Fruit fly (Drosophila melanogaster) whole organism, embryonic: ENCODE data around the gene Smvt.

Source experiments
- Atf-2 ChIP-seq: fragments of 200-800 bp; sonication (Bioruptor generic); optimal IDR thresholded peaks from 2 replicates; lab custom pipeline; 2016; ENCODE audit warnings: missing biosample characterization, missing genetic modification characterization
- Bgb ChIP-seq: fragments of 200-800 bp; sonication (Bioruptor generic); IDR thresholded peaks from 2 replicates; pipeline ENCODE4 v1.3.6; 2022; ENCODE audit warnings: missing biosample characterization, missing genetic modification characterization; ENCODE audit not compliant: partially characterized antibody
- BtbVII ChIP-seq: fragments of 200-800 bp; sonication (Bioruptor generic); optimal IDR thresholded peaks from 3 replicates; lab custom pipeline; 2017; ENCODE audit warnings: missing biosample characterization, mild to moderate bottlenecking, missing genetic modification characterization
- C15 ChIP-seq: fragments of 200-800 bp; sonication (Bioruptor generic); IDR thresholded peaks from 3 replicates; pipeline ENCODE4 v1.3.6; 2022; ENCODE audit warnings: missing biosample characterization, missing genetic modification characterization
- CG10147 ChIP-seq: fragments of 200-800 bp; sonication (Bioruptor generic); optimal IDR thresholded peaks from 2 replicates; lab custom pipeline; 2019; ENCODE audit warnings: missing biosample characterization, mild to moderate bottlenecking, missing genetic modification characterization, moderate library complexity
- CG10267 ChIP-seq: fragments of 200-800 bp; sonication (Bioruptor generic); optimal IDR thresholded peaks from 2 replicates; lab custom pipeline; 2018; ENCODE audit warnings: missing biosample characterization, mild to moderate bottlenecking, missing genetic modification characterization, moderate library complexity
- CG10654 ChIP-seq: fragments of 200-800 bp; sonication (Bioruptor generic); optimal IDR thresholded peaks from 2 replicates; lab custom pipeline; 2016; ENCODE audit warnings: missing biosample characterization, missing genetic modification characterization
- CG11560 ChIP-seq: fragments of 200-800 bp; sonication (Bioruptor generic); IDR thresholded peaks from 3 replicates; pipeline ENCODE4 v1.3.6; 2022; ENCODE audit warnings: missing biosample characterization, missing genetic modification characterization
- CG12219 ChIP-seq: fragments of 200-800 bp; sonication (Bioruptor generic); optimal IDR thresholded peaks from 3 replicates; lab custom pipeline; 2018; ENCODE audit warnings: missing biosample characterization, mild to moderate bottlenecking, missing genetic modification characterization
- CG12659 ChIP-seq: fragments of 200-800 bp; sonication (Bioruptor generic); optimal IDR thresholded peaks from 3 replicates; lab custom pipeline; 2017; ENCODE audit warnings: mild to moderate bottlenecking, missing biosample characterization, missing genetic modification reagents, missing genetic modification characterization
- CG12744 ChIP-seq: fragments of 200-800 bp; sonication (Bioruptor generic); optimal IDR thresholded peaks from 2 replicates; lab custom pipeline; 2016; ENCODE audit warnings: missing biosample characterization, missing genetic modification characterization
- CG14014 ChIP-seq: fragments of 200-800 bp; sonication (Bioruptor generic); IDR thresholded peaks from 2 replicates; pipeline ENCODE4 v1.3.6; 2022; ENCODE audit warnings: missing biosample characterization, missing genetic modification characterization
- CG14710 ChIP-seq: fragments of 200-800 bp; sonication (Bioruptor generic); optimal IDR thresholded peaks from 3 replicates; lab custom pipeline; 2019; ENCODE audit warnings: missing biosample characterization, mild to moderate bottlenecking, missing genetic modification characterization, moderate library complexity
- CG16779 ChIP-seq: fragments of 200-800 bp; sonication (Bioruptor generic); IDR thresholded peaks from 2 replicates; pipeline ENCODE4 v1.3.6; 2022; ENCODE audit warnings: missing biosample characterization, missing genetic modification characterization
- CG16863 ChIP-seq: fragments of 200-800 bp; sonication (Bioruptor generic); optimal IDR thresholded peaks from 3 replicates; lab custom pipeline; 2016; ENCODE audit warnings: missing biosample characterization, missing genetic modification characterization
- CG17361 ChIP-seq: fragments of 200-800 bp; sonication (Bioruptor generic); IDR thresholded peaks from 3 replicates; pipeline ENCODE4 v1.3.6; 2022; ENCODE audit warnings: missing biosample characterization, missing genetic modification characterization
- CG17568 ChIP-seq: fragments of 200-800 bp; sonication (Bioruptor generic); optimal IDR thresholded peaks from 2 replicates; lab custom pipeline; 2018; ENCODE audit warnings: missing biosample characterization, mild to moderate bottlenecking, missing genetic modification characterization, moderate library complexity
- CG18764 ChIP-seq: fragments of 200-800 bp; sonication (Bioruptor generic); optimal IDR thresholded peaks from 3 replicates; lab custom pipeline; 2016; ENCODE audit warnings: missing biosample characterization, missing genetic modification characterization
- CG2202 ChIP-seq: fragments of 200-800 bp; sonication (Bioruptor generic); optimal IDR thresholded peaks from 2 replicates; lab custom pipeline; 2018; ENCODE audit warnings: missing biosample characterization, mild to moderate bottlenecking, missing genetic modification characterization
- CG32532 ChIP-seq: fragments of 200-800 bp; sonication (Bioruptor generic); IDR thresholded peaks from 2 replicates; pipeline ENCODE4 v1.3.6; 2022; ENCODE audit warnings: missing biosample characterization, missing genetic modification characterization
- CG3847 ChIP-seq: fragments of 200-800 bp; sonication (Bioruptor generic); IDR thresholded peaks from 2 replicates; pipeline ENCODE4 v1.3.6; 2022; ENCODE audit warnings: missing biosample characterization, missing genetic modification characterization
- CG7357 ChIP-seq: fragments of 200-800 bp; sonication (Bioruptor generic); IDR thresholded peaks from 3 replicates; pipeline ENCODE4 v1.3.6; 2022; ENCODE audit warnings: missing biosample characterization, missing genetic modification characterization
- CG8924 ChIP-seq: fragments of 200-800 bp; optimal IDR thresholded peaks from 3 replicates; lab custom pipeline; 2019; ENCODE audit warnings: missing biosample characterization, mild to moderate bottlenecking, missing genetic modification characterization, moderate library complexity
- Elba2 ChIP-seq: fragments of 200-800 bp; sonication (Bioruptor generic); optimal IDR thresholded peaks from 3 replicates; lab custom pipeline; 2016; ENCODE audit warnings: missing biosample characterization, missing genetic modification characterization
- HLH3B ChIP-seq: fragments of 200-800 bp; sonication (Bioruptor generic); IDR thresholded peaks from 2 replicates; pipeline ENCODE4 v1.3.6; 2022; ENCODE audit warnings: missing biosample characterization, missing genetic modification characterization
- Hey ChIP-seq: fragments of 200-800 bp; sonication (Bioruptor generic); optimal IDR thresholded peaks from 3 replicates; lab custom pipeline; 2018; ENCODE audit warnings: missing biosample characterization, mild to moderate bottlenecking, missing genetic modification characterization
- Hr51 ChIP-seq, 2 experiments: fragments of 200-800 bp; sonication (Bioruptor generic); optimal IDR thresholded peaks; 2 replicates in 1 of 2; 3 replicates in 1 of 2; lab custom pipeline; 2016 to 2018; ENCODE audit warnings: missing biosample characterization in 2 of 2, missing genetic modification characterization in 2 of 2, mild to moderate bottlenecking in 1 of 2, moderate library complexity in 1 of 2
- Scr ChIP-seq: fragments of 200-800 bp; sonication (Bioruptor generic); IDR thresholded peaks from 2 replicates; pipeline ENCODE4 v1.3.6; 2022; ENCODE audit warnings: missing biosample characterization, missing genetic modification characterization; ENCODE audit not compliant: partially characterized antibody
- Taf1 ChIP-seq: fragments of 200-800 bp; sonication (Bioruptor generic); IDR thresholded peaks from 2 replicates; pipeline ENCODE4 v1.3.6; 2022; ENCODE audit warnings: missing biosample characterization, missing genetic modification characterization
- Usf ChIP-seq: fragments of 200-800 bp; sonication (Bioruptor generic); optimal IDR thresholded peaks from 2 replicates; lab custom pipeline; 2017; ENCODE audit warnings: missing genotype, missing biosample characterization, missing genetic modification characterization
- Xbp1 ChIP-seq: fragments of 200-800 bp; sonication (Bioruptor generic); optimal IDR thresholded peaks from 3 replicates; lab custom pipeline; 2016; ENCODE audit warnings: missing biosample characterization, mild to moderate bottlenecking, missing genetic modification characterization
- ap ChIP-seq: fragments of 200-800 bp; sonication (Bioruptor generic); IDR thresholded peaks from 2 replicates; pipeline ENCODE4 v1.3.6; 2022; ENCODE audit warnings: missing biosample characterization, missing genetic modification characterization
- ase ChIP-seq: fragments of 200-800 bp; sonication (Bioruptor generic); IDR thresholded peaks from 3 replicates; pipeline ENCODE4 v1.3.6; 2022; ENCODE audit warnings: missing biosample characterization, missing genetic modification characterization
- az2 ChIP-seq: fragments of 200-800 bp; sonication (Bioruptor generic); optimal IDR thresholded peaks from 3 replicates; lab custom pipeline; 2016; ENCODE audit warnings: missing biosample characterization, missing genetic modification characterization
- chn ChIP-seq: fragments of 200-800 bp; sonication (Bioruptor generic); optimal IDR thresholded peaks from 2 replicates; lab custom pipeline; 2016; ENCODE audit warnings: missing biosample characterization, missing genetic modification characterization
- ci ChIP-seq: fragments of 200-800 bp; sonication (Bioruptor generic); IDR thresholded peaks from 3 replicates; pipeline ENCODE4 v1.3.6; 2022; ENCODE audit warnings: missing biosample characterization, missing genetic modification characterization
- crc ChIP-seq: fragments of 200-800 bp; sonication (Bioruptor generic); optimal IDR thresholded peaks from 2 replicates; lab custom pipeline; 2016; ENCODE audit warnings: missing biosample characterization, missing genetic modification characterization
- crol ChIP-seq: fragments of 200-800 bp; sonication (Bioruptor generic); IDR thresholded peaks from 2 replicates; pipeline ENCODE4 v1.3.6; 2022; ENCODE audit warnings: missing biosample characterization, missing genetic modification characterization
- dpn ChIP-seq, 2 experiments: fragments of 200-800 bp; sonication (Bioruptor generic); optimal IDR thresholded peaks; 3 replicates each; lab custom pipeline; 2016; ENCODE audit warnings: missing biosample characterization in 2 of 2, missing genetic modification characterization in 2 of 2
- emc ChIP-seq: fragments of 200-800 bp; sonication (Bioruptor generic); optimal IDR thresholded peaks from 2 replicates; lab custom pipeline; 2016; ENCODE audit warnings: missing biosample characterization, missing genetic modification characterization
- fd96Cb ChIP-seq: fragments of 200-800 bp; sonication (Bioruptor generic); optimal IDR thresholded peaks from 2 replicates; lab custom pipeline; 2018; ENCODE audit warnings: missing biosample characterization, mild to moderate bottlenecking, missing genetic modification characterization, moderate library complexity
- ftz-f1 ChIP-seq: fragments of 200-800 bp; sonication (Bioruptor generic); optimal IDR thresholded peaks from 2 replicates; lab custom pipeline; 2016; ENCODE audit warnings: missing biosample characterization, missing genetic modification characterization
- gfzf ChIP-seq: fragments of 200-800 bp; sonication (Bioruptor generic); optimal IDR thresholded peaks from 2 replicates; lab custom pipeline; 2016; ENCODE audit warnings: missing biosample characterization, mild to moderate bottlenecking, missing genetic modification characterization, moderate library complexity
- kah ChIP-seq: fragments of 200-800 bp; sonication (Bioruptor generic); optimal IDR thresholded peaks from 2 replicates; lab custom pipeline; 2018; ENCODE audit warnings: missing biosample characterization, mild to moderate bottlenecking, missing genetic modification characterization
- kni ChIP-seq: fragments of 200-800 bp; sonication (Bioruptor generic); optimal IDR thresholded peaks from 3 replicates; lab custom pipeline; 2017; ENCODE audit warnings: mild to moderate bottlenecking, missing biosample characterization, missing genetic modification reagents, missing genetic modification characterization
- nau ChIP-seq: fragments of 200-800 bp; sonication (Bioruptor generic); optimal IDR thresholded peaks from 3 replicates; lab custom pipeline; 2017; ENCODE audit warnings: missing biosample characterization, mild to moderate bottlenecking, missing genetic modification characterization, missing genetic modification reagents
- tll ChIP-seq, 2 experiments: fragments of 200-800 bp in 1 of 2; fragments of >200 bp in 1 of 2; sonication (Bioruptor generic) in 1 of 2; optimal IDR thresholded peaks; 2 replicates each; lab custom pipeline; 2017 to 2019; ENCODE audit warnings: missing biosample characterization in 2 of 2, missing genetic modification characterization in 2 of 2, mild to moderate bottlenecking in 1 of 2, moderate library complexity in 1 of 2
- tna ChIP-seq: fragments of 200-800 bp; sonication (Bioruptor generic); IDR thresholded peaks from 2 replicates; pipeline ENCODE4 v1.3.6; 2022; ENCODE audit warnings: missing biosample characterization, missing genetic modification characterization; ENCODE audit not compliant: partially characterized antibody
- vfl ChIP-seq: fragments of 200-800 bp; sonication (Bioruptor generic); optimal IDR thresholded peaks from 2 replicates; lab custom pipeline; 2016; ENCODE audit warnings: missing biosample characterization, missing genetic modification characterization
- z ChIP-seq: fragments of 200-800 bp; sonication (Bioruptor generic); IDR thresholded peaks from 3 replicates; pipeline ENCODE4 v1.3.6; 2022; ENCODE audit warnings: missing biosample characterization, missing genetic modification characterization

Gene Smvt

DNA sequence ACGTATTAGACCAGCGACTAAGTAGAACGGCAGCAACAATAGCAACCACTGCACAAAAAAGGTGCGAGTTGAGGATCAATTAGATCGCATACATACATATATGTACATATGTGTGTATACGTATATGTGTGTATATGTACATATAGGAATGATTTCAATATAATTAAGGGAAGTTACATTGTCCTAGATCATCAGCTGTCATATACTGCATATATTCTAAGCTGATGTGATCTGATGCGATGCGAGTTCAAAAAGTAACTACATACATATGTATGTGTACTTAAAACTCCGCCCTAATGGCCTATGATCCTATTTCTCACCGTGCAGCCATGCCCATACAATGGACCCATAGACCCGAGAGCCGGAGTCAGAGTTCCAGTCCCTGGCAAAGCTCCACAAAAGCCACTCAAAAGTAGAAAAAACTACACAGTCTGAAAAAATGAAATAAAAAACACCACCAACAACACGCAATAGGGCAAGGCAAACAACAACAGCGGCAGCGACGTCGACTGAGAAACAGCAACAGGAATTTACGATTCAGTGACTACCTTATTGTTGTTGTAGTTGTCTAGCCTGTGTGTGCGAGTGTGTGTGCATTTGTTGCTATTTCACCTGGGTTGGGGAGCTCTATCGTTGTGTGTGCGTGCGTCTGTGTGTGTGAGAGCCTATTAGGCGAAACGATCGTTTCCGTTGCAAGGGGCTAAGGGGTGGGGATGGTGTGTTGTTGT, 38.0 kb downstream of the Smvt start (continued):
- TF ChIP-seq CG7357 (no peak), CG16779 (GFP tag; lab: Robert Waterston, UW) (no peak), kah (GFP tag; lab: Kevin White, UChicago) (no peak), CG3847 (GFP tag; lab: Robert Waterston, UW) (no peak), Usf (GFP tag; lab: Kevin White, UChicago) (no peak), Bgb (GFP tag; lab: Robert Waterston, UW) (0 out of 2 replicates have a peak, but pooled peaks have one; percentile 38), ftz-f1 (GFP tag; lab: Kevin White, UChicago) (no peak), CG10654 (GFP tag; lab: Kevin White, UChicago) (no peak), kni (GFP tag; lab: Kevin White, UChicago) (peak; percentile 55), CG32532 (GFP tag; lab: Robert Waterston, UW) (no peak), Taf1 (GFP tag; lab: Robert Waterston, UW) (no peak), fd96Cb (peak; percentile 43), CG12744 (GFP tag; lab: Kevin White, UChicago) (no peak), CG16863 (GFP tag; lab: Kevin White, UChicago) (no peak), CG10267 (peak; percentile 2), HLH3B (GFP tag; lab: Robert Waterston, UW) (no peak), ci (GFP tag; lab: Robert Waterston, UW) (0 out of 3 replicates have a peak, but pooled peaks have one; percentile 13), CG2202 (tag; lab: Kevin White, UChicago) (no peak), crc (no peak), CG14710 (tag; lab: Kevin White, UChicago) (peak; percentile 31), CG8924 (peak; percentile 35), tll (GFP tag; optimal IDR thresholded peaks at IDR 0.05; lab: Kevin White, UChicago) (no peak), ap (GFP tag; lab: Robert Waterston, UW) (no peak), CG11560 (no peak), CG17568 (GFP tag; lab: Kevin White, UChicago) (no peak), chn (GFP tag; lab: Kevin White, UChicago) (no peak), vfl (no peak), ase (no peak), Atf-2 (GFP tag; lab: Kevin White, UChicago) (no peak), Hey (tag; lab: Kevin White, UChicago) (no peak), CG12219 (GFP tag; lab: Kevin White, UChicago) (no peak), Scr (GFP tag; lab: Robert Waterston, UW) (no peak), Elba2 (GFP tag; lab: Kevin White, UChicago) (no peak), crol (peak; percentile 59; the same call in 1 of the 2 replicates), CG17361 (GFP tag; lab: Robert Waterston, UW) (peak; percentile 52; the same call in 1 of the 3 replicates), Hr51 (GFP tag; optimal IDR thresholded peaks at IDR 0.05; lab: Kevin White, UChicago) (no peak), CG14014 (GFP tag; lab: Robert Waterston, UW) (no peak), BtbVII (GFP tag; lab: Kevin White, UChicago) (no peak), emc (GFP tag; lab: Kevin White, UChicago) (no peak), C15 (GFP tag; lab: Robert Waterston, UW) (no peak), gfzf (GFP tag; lab: Kevin White, UChicago) (no peak), az2 (GFP tag; lab: Kevin White, UChicago) (no peak), CG12659 (no peak), dpn (GFP tag; optimal IDR thresholded peaks at IDR 0.05; lab: Kevin White, UChicago) (no peak), CG18764 (GFP tag; lab: Kevin White, UChicago) (no peak), z (0 out of 3 replicates have a peak, but pooled peaks have one; percentile 32), nau (peak; percentile 22), tna (GFP tag; lab: Robert Waterston, UW) (no peak), Xbp1 (GFP tag; lab: Kevin White, UChicago) (peak; percentile 7), CG10147 (GFP tag; lab: Kevin White, UChicago) (no peak)
